Worm (Caenorhabditis elegans): ENCODE measurements around the gene kle-2.

The kle-2 gene

ce11 chrIII:7973968-7974607 lies 32.6 kb downstream of the kle-2 start:
- no peak for TF ChIP-seq sdz-38 (tag; optimal IDR thresholded peaks at IDR 0.05)
- peak; percentile 6 for TF ChIP-seq lsl-1 (GFP tag; optimal IDR thresholded peaks at IDR 0.05)
- peak; percentile 24; the same call in 1 of the 2 replicates for TF ChIP-seq B0336.3 (GFP tag; IDR thresholded peaks at IDR 0.05)
- peak; percentile 61 for TF ChIP-seq ets-4 (GFP tag; optimal IDR thresholded peaks at IDR 0.05)
- TF ChIP-seq cebp-1 (GFP tag; IDR thresholded peaks at IDR 0.05) = no peak
- TF ChIP-seq cebp-1 (tag; optimal IDR thresholded peaks at IDR 0.05) = peak; percentile 44
- no peak for TF ChIP-seq nhr-90 (tag; optimal IDR thresholded peaks at IDR 0.05)
- TF ChIP-seq tlf-1 (GFP tag; optimal IDR thresholded peaks at IDR 0.05) = peak; percentile 10
- peak; percentile 26 for TF ChIP-seq nhr-80 (tag; optimal IDR thresholded peaks at IDR 0.05)
- TF ChIP-seq pha-4 (tag; optimal IDR thresholded peaks at IDR 0.05) = peak; percentile 65
- TF ChIP-seq tbp1 (GFP tag; optimal IDR thresholded peaks at IDR 0.05) = no peak
- peak; percentile 26 for TF ChIP-seq attf-5 (GFP tag; optimal IDR thresholded peaks at IDR 0.05)
- TF ChIP-seq unc-62 (GFP tag; optimal IDR thresholded peaks at IDR 0.05) = peak; percentile 3
- TF ChIP-seq C06A6.2 (GFP tag; conservative IDR thresholded peaks at IDR 0.05) = no peak
- TF ChIP-seq nfyb-1 (GFP tag; IDR thresholded peaks at IDR 0.05) = peak; percentile 40; the same call in 1 of the 2 replicates
- TF ChIP-seq xnd-1 (tag; optimal IDR thresholded peaks at IDR 0.05) = no peak
- TF ChIP-seq mcd-1 (GFP tag; IDR thresholded peaks at IDR 0.05) = peak; percentile 15; the same call in 1 of the 2 replicates

ce11 chrIII:7977224-7977623 lies 35.7 kb downstream of the kle-2 start:
- TF ChIP-seq zfh-2 (GFP tag; conservative IDR thresholded peaks at IDR 0.05) (no peak), Y53G8AR.9 (GFP tag; conservative IDR thresholded peaks at IDR 0.05) (no peak), hlh-26 (GFP tag; conservative IDR thresholded peaks at IDR 0.05) (no peak), ceh-40 (GFP tag; IDR thresholded peaks at IDR 0.05) (no peak), ceh-91 (GFP tag; IDR thresholded peaks at IDR 0.05) (no peak), ztf-3 (GFP tag; optimal IDR thresholded peaks at IDR 0.05) (peak; percentile 2), madf-8 (GFP tag; conservative IDR thresholded peaks at IDR 0.05) (no peak), pha-4 (tag; optimal IDR thresholded peaks at IDR 0.05) (no peak), D2030.7 (GFP tag; IDR thresholded peaks at IDR 0.05) (no peak), ztf-6 (GFP tag; IDR thresholded peaks at IDR 0.05) (no peak), somi-1 (GFP tag; optimal IDR thresholded peaks at IDR 0.05) (no peak), F57A8.1 (GFP tag; optimal IDR thresholded peaks at IDR 0.05) (no peak), ztf-18 (tag; optimal IDR thresholded peaks at IDR 0.05) (no peak), lsy-27 (tag; optimal IDR thresholded peaks at IDR 0.05; ENCODE audit: borderline replicate concordance, insufficient read depth) (no peak), K11D2.4 (GFP tag; IDR thresholded peaks at IDR 0.05) (0 out of 2 replicates have a peak, but pooled peaks have one; percentile 52), nfyb-1 (GFP tag; IDR thresholded peaks at IDR 0.05) (peak; percentile 63), hmg-20 (GFP tag; IDR thresholded peaks at IDR 0.05) (no peak), lin-35 (GFP tag; optimal IDR thresholded peaks at IDR 0.05) (no peak), ccch-3 (GFP tag; optimal IDR thresholded peaks at IDR 0.05) (no peak), B0261.1 (tag; optimal IDR thresholded peaks at IDR 0.05) (no peak), nhr-120 (GFP tag; IDR thresholded peaks at IDR 0.05) (0 out of 2 replicates have a peak, but pooled peaks have one; percentile 44), sptf-2 (GFP tag; optimal IDR thresholded peaks at IDR 0.05) (no peak), athp-1 (tag; optimal IDR thresholded peaks at IDR 0.05) (no peak), ama-1 (optimal IDR thresholded peaks at IDR 0.05) (peak; percentile 5), ama-1 (GFP tag; optimal IDR thresholded peaks at IDR 0.05) (no peak), madf-6 (GFP tag; IDR thresholded peaks at IDR 0.05) (peak; percentile 56; the same call in 1 of the 2 replicates), ZK185.1 (tag; optimal IDR thresholded peaks at IDR 0.05; ENCODE audit: poor library complexity, severe bottlenecking) (peak; percentile 14), lin-26 (GFP tag; IDR thresholded peaks at IDR 0.05) (0 out of 2 replicates have a peak, but pooled peaks have one; percentile 36), mxl-1 (tag; optimal IDR thresholded peaks at IDR 0.05) (no peak), atf-7 (tag; optimal IDR thresholded peaks at IDR 0.05) (no peak), rec-8 (tag; optimal IDR thresholded peaks at IDR 0.05) (no peak), Y79H2A.3 (GFP tag; conservative IDR thresholded peaks at IDR 0.05) (0 out of 2 replicates have a peak, but pooled peaks have one; percentile 20), egl-44 (GFP tag; IDR thresholded peaks at IDR 0.05) (no peak)

All from whole organism, young adult.